Fruit fly (Drosophila melanogaster): ENCODE data around the gene CG17272.

CG17272 gene

dm6 chr3R:20834770-20835183, 10.7 kb upstream of the CG17272 start (continued):
- TF ChIP-seq CG3065 (GFP tag; optimal IDR thresholded peaks at IDR 0.05) = no peak
- TF ChIP-seq CG17912 (GFP tag; optimal IDR thresholded peaks at IDR 0.05) = no peak
- no peak for TF ChIP-seq B-H2 (GFP tag; optimal IDR thresholded peaks at IDR 0.05)
- TF ChIP-seq GATAe (GFP tag; conservative IDR thresholded peaks at IDR 0.05) = no peak
- TF ChIP-seq lola (GFP tag; optimal IDR thresholded peaks at IDR 0.05) = no peak
- TF ChIP-seq luna (GFP tag; optimal IDR thresholded peaks at IDR 0.05) = no peak
- TF ChIP-seq vnd (GFP tag; IDR thresholded peaks at IDR 0.05; ENCODE audit: partially characterized antibody) = no peak
- TF ChIP-seq CG30020 (tag; optimal IDR thresholded peaks at IDR 0.05) = no peak
- TF ChIP-seq CG2199 (GFP tag; IDR thresholded peaks at IDR 0.05) = no peak
- no peak for TF ChIP-seq CG6654 (GFP tag; optimal IDR thresholded peaks at IDR 0.05)
- no peak for TF ChIP-seq gcm (GFP tag; optimal IDR thresholded peaks at IDR 0.05)
- no peak for TF ChIP-seq dan (GFP tag; IDR thresholded peaks at IDR 0.05)
- peak; percentile 47; the same call in 1 of the 2 replicates for TF ChIP-seq Xrp1 (GFP tag; IDR thresholded peaks at IDR 0.05)
- no peak for TF ChIP-seq pum (GFP tag; optimal IDR thresholded peaks at IDR 0.05)
- TF ChIP-seq Lpt (GFP tag; optimal IDR thresholded peaks at IDR 0.05) = no peak
- TF ChIP-seq sug (tag; optimal IDR thresholded peaks at IDR 0.05) = peak; percentile 4
- no peak for TF ChIP-seq CG8388 (GFP tag; optimal IDR thresholded peaks at IDR 0.05)
- TF ChIP-seq CG15514 (GFP tag; optimal IDR thresholded peaks at IDR 0.05) = peak; percentile 60
- no peak for TF ChIP-seq Rx (GFP tag; IDR thresholded peaks at IDR 0.05)
- TF ChIP-seq crol (GFP tag; IDR thresholded peaks at IDR 0.05) = no peak
- TF ChIP-seq kay (GFP tag; optimal IDR thresholded peaks at IDR 0.05) = no peak
- TF ChIP-seq mirr (GFP tag; optimal IDR thresholded peaks at IDR 0.05) = peak; percentile 81
- TF ChIP-seq crp (GFP tag; optimal IDR thresholded peaks at IDR 0.05) = no peak
- peak; percentile 17; the same call in 1 of the 2 replicates for TF ChIP-seq ara (GFP tag; IDR thresholded peaks at IDR 0.05)
- TF ChIP-seq CG4617 (GFP tag; optimal IDR thresholded peaks at IDR 0.05; ENCODE audit: borderline replicate concordance) = no peak
- TF ChIP-seq CG4820 (GFP tag; optimal IDR thresholded peaks at IDR 0.05) = no peak
- TF ChIP-seq CG8478 (optimal IDR thresholded peaks at IDR 0.05) = no peak
- TF ChIP-seq maf-S (GFP tag; optimal IDR thresholded peaks at IDR 0.05) = no peak
- no peak for TF ChIP-seq grn (GFP tag; optimal IDR thresholded peaks at IDR 0.05)
- TF ChIP-seq CG5953 (GFP tag; IDR thresholded peaks at IDR 0.05) = no peak
- TF ChIP-seq sima (GFP tag; optimal IDR thresholded peaks at IDR 0.05) = no peak
- TF ChIP-seq CG18764 (GFP tag; optimal IDR thresholded peaks at IDR 0.05) = peak; percentile 22
- no peak for TF ChIP-seq jumu (GFP tag; optimal IDR thresholded peaks at IDR 0.05)
- TF ChIP-seq Sin3A (optimal IDR thresholded peaks at IDR 0.05) = no peak
- TF ChIP-seq CG16813 (GFP tag; IDR thresholded peaks at IDR 0.05; ENCODE audit: partially characterized antibody) = no peak
- peak; percentile 19 for TF ChIP-seq ems (GFP tag; optimal IDR thresholded peaks at IDR 0.05)
- no peak for TF ChIP-seq hbn (GFP tag; IDR thresholded peaks at IDR 0.05; ENCODE audit: partially characterized antibody)
- TF ChIP-seq CG4707 (GFP tag; optimal IDR thresholded peaks at IDR 0.05) = peak; percentile 2
- TF ChIP-seq chif (GFP tag; optimal IDR thresholded peaks at IDR 0.05) = peak in 1 of 2 experiments; percentile 53
- no peak for TF ChIP-seq Hsf (GFP tag; optimal IDR thresholded peaks at IDR 0.05)
- TF ChIP-seq trem (tag; optimal IDR thresholded peaks at IDR 0.05) = no peak
- no peak for TF ChIP-seq CG9215 (GFP tag; IDR thresholded peaks at IDR 0.05)
- 0 out of 3 replicates have a peak, but pooled peaks have one; percentile 23 for TF ChIP-seq otp (GFP tag; IDR thresholded peaks at IDR 0.05)
- no peak for TF ChIP-seq CG3847 (GFP tag; IDR thresholded peaks at IDR 0.05)
- peak; percentile 3 for TF ChIP-seq btn (GFP tag; optimal IDR thresholded peaks at IDR 0.05)
- TF ChIP-seq CG9437 (GFP tag; optimal IDR thresholded peaks at IDR 0.05) = no peak
- peak; percentile 19 for TF ChIP-seq CG12104 (GFP tag; optimal IDR thresholded peaks at IDR 0.05)
- TF ChIP-seq Jarid2 (GFP tag; optimal IDR thresholded peaks at IDR 0.05) = peak; percentile 24
- no peak for TF ChIP-seq phol (tag; optimal IDR thresholded peaks at IDR 0.05)
- TF ChIP-seq salm (tag; optimal IDR thresholded peaks at IDR 0.05) = peak; percentile 46
- no peak for TF ChIP-seq Lim3 (GFP tag; IDR thresholded peaks at IDR 0.05)
